Fruit fly (Drosophila melanogaster): ENCODE results near the gene CG18223.

Gene CG18223

dm6 chr3L:18901411-18901810 is 18.7 kb downstream of the CG18223 start, which contains the start of the genes arx and CG6843 (continued):
- TF ChIP-seq gsb-n (tag; optimal IDR thresholded peaks at IDR 0.05) = no peak
- no peak for TF ChIP-seq CG17359 (tag; optimal IDR thresholded peaks at IDR 0.05)
- no peak for TF ChIP-seq Camta (GFP tag; optimal IDR thresholded peaks at IDR 0.05)
- TF ChIP-seq Taf1 (GFP tag; IDR thresholded peaks at IDR 0.05) = no peak
- no peak for TF ChIP-seq sim (GFP tag; IDR thresholded peaks at IDR 0.05)
- no peak for TF ChIP-seq hkb (optimal IDR thresholded peaks at IDR 0.05)
- TF ChIP-seq hkb (GFP tag; IDR thresholded peaks at IDR 0.05) = no peak
- no peak for TF ChIP-seq CG11085 (GFP tag; IDR thresholded peaks at IDR 0.05)
- no peak for TF ChIP-seq CG16779 (GFP tag; IDR thresholded peaks at IDR 0.05)
- TF ChIP-seq grn (GFP tag; optimal IDR thresholded peaks at IDR 0.05) = no peak
- no peak for TF ChIP-seq CG15073 (GFP tag; optimal IDR thresholded peaks at IDR 0.05)
- peak; percentile 22 for TF ChIP-seq CG12391 (tag; optimal IDR thresholded peaks at IDR 0.05)
- TF ChIP-seq gcm2 (GFP tag; optimal IDR thresholded peaks at IDR 0.05) = no peak
- TF ChIP-seq phol (tag; optimal IDR thresholded peaks at IDR 0.05) = peak; percentile 41
- no peak for TF ChIP-seq pros (GFP tag; optimal IDR thresholded peaks at IDR 0.05)
- TF ChIP-seq CG8281 (tag; optimal IDR thresholded peaks at IDR 0.05) = no peak
- no peak for TF ChIP-seq Fer2 (tag; optimal IDR thresholded peaks at IDR 0.05)
- TF ChIP-seq usp (GFP tag; optimal IDR thresholded peaks at IDR 0.05) = no peak
- no peak for TF ChIP-seq jigr1 (GFP tag; IDR thresholded peaks at IDR 0.05)
- TF ChIP-seq sd (tag; optimal IDR thresholded peaks at IDR 0.05) = no peak
- TF ChIP-seq onecut (GFP tag; IDR thresholded peaks at IDR 0.05) = no peak
- TF ChIP-seq CG32532 (GFP tag; IDR thresholded peaks at IDR 0.05) = no peak
- peak; percentile 86 for TF ChIP-seq YL-1 (GFP tag; optimal IDR thresholded peaks at IDR 0.05)
- TF ChIP-seq ems (GFP tag; optimal IDR thresholded peaks at IDR 0.05) = no peak
- peak; percentile 84 for TF ChIP-seq sna (GFP tag; IDR thresholded peaks at IDR 0.05; ENCODE audit: partially characterized antibody)
- peak; percentile 78; the same call in 1 of the 3 replicates for TF ChIP-seq so (GFP tag; IDR thresholded peaks at IDR 0.05)
- no peak for TF ChIP-seq Asciz (GFP tag; optimal IDR thresholded peaks at IDR 0.05)
- TF ChIP-seq ham (GFP tag; IDR thresholded peaks at IDR 0.05) = no peak
- no peak for TF ChIP-seq CG16815 (GFP tag; optimal IDR thresholded peaks at IDR 0.05)
- no peak for TF ChIP-seq Gug (GFP tag; IDR thresholded peaks at IDR 0.05)
- no peak for TF ChIP-seq CG6272 (GFP tag; IDR thresholded peaks at IDR 0.05)
- TF ChIP-seq Opbp (GFP tag; IDR thresholded peaks at IDR 0.05; ENCODE audit: partially characterized antibody) = peak; percentile 95
- no peak for TF ChIP-seq CG17802 (tag; optimal IDR thresholded peaks at IDR 0.05)
- peak; percentile 93 for TF ChIP-seq Bgb (GFP tag; IDR thresholded peaks at IDR 0.05; ENCODE audit: partially characterized antibody)
- no peak for TF ChIP-seq bcd (GFP tag; optimal IDR thresholded peaks at IDR 0.05)
- no peak for TF ChIP-seq Nf-YA (GFP tag; IDR thresholded peaks at IDR 0.05)
- no peak for TF ChIP-seq Chrac-16 (GFP tag; optimal IDR thresholded peaks at IDR 0.05)
- TF ChIP-seq ATbp (GFP tag; optimal IDR thresholded peaks at IDR 0.05) = no peak
- TF ChIP-seq CG30020 (tag; optimal IDR thresholded peaks at IDR 0.05) = peak; percentile 53
- peak; percentile 52; the same call in 1 of the 2 replicates for TF ChIP-seq CG3847 (GFP tag; IDR thresholded peaks at IDR 0.05)
- TF ChIP-seq ap (GFP tag; IDR thresholded peaks at IDR 0.05) = no peak
- peak; percentile 96 for TF ChIP-seq amos (GFP tag; IDR thresholded peaks at IDR 0.05; ENCODE audit: partially characterized antibody)
- peak; percentile 89 for TF ChIP-seq inv (GFP tag; IDR thresholded peaks at IDR 0.05; ENCODE audit: partially characterized antibody)
- peak; percentile 93 for TF ChIP-seq BEAF-32 (GFP tag; optimal IDR thresholded peaks at IDR 0.05)
- no peak for TF ChIP-seq Elba2 (GFP tag; optimal IDR thresholded peaks at IDR 0.05)
- TF ChIP-seq ci (GFP tag; IDR thresholded peaks at IDR 0.05) = no peak
- no peak for TF ChIP-seq CG4707 (GFP tag; optimal IDR thresholded peaks at IDR 0.05)
- no peak for TF ChIP-seq CG15479 (GFP tag; optimal IDR thresholded peaks at IDR 0.05)
- no peak for TF ChIP-seq Poxn (GFP tag; IDR thresholded peaks at IDR 0.05)
- no peak for TF ChIP-seq CG6689 (GFP tag; IDR thresholded peaks at IDR 0.05)
- TF ChIP-seq stc (GFP tag; IDR thresholded peaks at IDR 0.05) = no peak
- TF ChIP-seq CG15011 (GFP tag; optimal IDR thresholded peaks at IDR 0.05) = no peak
